Fruit fly (Drosophila melanogaster): ENCODE data around the gene CG13875.
A peak's percentile ranks its signal among the peaks of the same experiment; 100 is the strongest.

The CG13875 gene

DNA sequence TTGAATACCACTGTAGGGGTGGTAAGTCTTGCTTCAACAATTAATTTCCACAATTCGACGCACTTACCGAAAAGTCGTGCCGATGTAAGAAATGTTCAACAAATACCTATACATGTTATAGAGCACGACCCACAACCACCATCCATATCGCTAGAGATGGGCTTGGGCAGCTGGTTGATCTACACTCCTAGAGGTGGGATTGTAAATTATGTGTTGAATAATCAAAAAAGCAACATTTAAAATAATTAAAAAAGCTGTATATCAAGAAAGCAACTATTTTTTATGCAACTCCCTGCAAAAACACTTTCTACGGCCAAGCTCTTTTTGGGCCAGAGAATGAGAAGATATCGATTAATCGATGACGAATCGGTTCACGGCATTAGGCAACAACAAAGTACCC is 4.5 kb downstream of the CG13875 start, which contains the start of the genes CG34140, Mkp and Mtch (continued):
- TF ChIP-seq CG3407 (GFP tag; optimal IDR thresholded peaks at IDR 0.05), result no peak
- no peak for TF ChIP-seq usp (GFP tag; optimal IDR thresholded peaks at IDR 0.05)
- peak; percentile 49; the same call in 1 of the 3 replicates for TF ChIP-seq otp (GFP tag; IDR thresholded peaks at IDR 0.05)
- peak; percentile 75 to 87 for TF ChIP-seq chif (GFP tag; optimal IDR thresholded peaks at IDR 0.05)
- TF ChIP-seq CG1233 (GFP tag; optimal IDR thresholded peaks at IDR 0.05), result peak; percentile 74
- peak; percentile 80 for TF ChIP-seq ken (GFP tag; IDR thresholded peaks at IDR 0.05)
- peak; percentile 72 for TF ChIP-seq CG16815 (GFP tag; optimal IDR thresholded peaks at IDR 0.05)
- TF ChIP-seq mld (GFP tag; IDR thresholded peaks at IDR 0.05; ENCODE audit: partially characterized antibody), result peak; percentile 60; the same call in 1 of the 3 replicates
- TF ChIP-seq ci (GFP tag; IDR thresholded peaks at IDR 0.05), result peak; percentile 75
- TF ChIP-seq CG6791 (GFP tag; IDR thresholded peaks at IDR 0.05; ENCODE audit: partially characterized antibody), result peak; percentile 74; the same call in 2 of the 3 replicates
- peak; percentile 88 for TF ChIP-seq CG3847 (GFP tag; IDR thresholded peaks at IDR 0.05)
- peak; percentile 95 for TF ChIP-seq CG16813 (GFP tag; IDR thresholded peaks at IDR 0.05; ENCODE audit: partially characterized antibody)
- no peak for TF ChIP-seq CG3281 (GFP tag; optimal IDR thresholded peaks at IDR 0.05)
- TF ChIP-seq CG9437 (GFP tag; optimal IDR thresholded peaks at IDR 0.05), result peak; percentile 63
- peak; percentile 93 for TF ChIP-seq Dip3 (GFP tag; optimal IDR thresholded peaks at IDR 0.05)
- peak; percentile 76 for TF ChIP-seq Dek (tag; optimal IDR thresholded peaks at IDR 0.05)
- peak; percentile 60 for TF ChIP-seq Adf1 (GFP tag; IDR thresholded peaks at IDR 0.05)
- peak; percentile 87 for TF ChIP-seq CG10267 (tag; optimal IDR thresholded peaks at IDR 0.05)
- no peak for TF ChIP-seq gcm (GFP tag; optimal IDR thresholded peaks at IDR 0.05)
- 0 out of 3 replicates have a peak, but pooled peaks have one; percentile 31 for TF ChIP-seq CG7357 (GFP tag; IDR thresholded peaks at IDR 0.05)
- TF ChIP-seq cas (GFP tag; IDR thresholded peaks at IDR 0.05), result peak; percentile 77
- no peak for TF ChIP-seq h (optimal IDR thresholded peaks at IDR 0.05)
- TF ChIP-seq CG10274 (GFP tag; optimal IDR thresholded peaks at IDR 0.05), result peak; percentile 28
- TF ChIP-seq ac (GFP tag; optimal IDR thresholded peaks at IDR 0.05), result no peak
- 0 out of 2 replicates have a peak, but pooled peaks have one; percentile 39 for TF ChIP-seq Oaz (GFP tag; IDR thresholded peaks at IDR 0.05)
- TF ChIP-seq CG4820 (GFP tag; optimal IDR thresholded peaks at IDR 0.05), result peak; percentile 82
- TF ChIP-seq wor (GFP tag; IDR thresholded peaks at IDR 0.05), result peak; percentile 57
- TF ChIP-seq sd (tag; optimal IDR thresholded peaks at IDR 0.05), result no peak
- peak; percentile 71 for TF ChIP-seq CG11398 (GFP tag; optimal IDR thresholded peaks at IDR 0.05)
- peak; percentile 86 for TF ChIP-seq CG12942 (GFP tag; optimal IDR thresholded peaks at IDR 0.05)
- peak; percentile 74 for TF ChIP-seq Dref (GFP tag; IDR thresholded peaks at IDR 0.05)
- no peak for TF ChIP-seq CG8281 (tag; optimal IDR thresholded peaks at IDR 0.05)
- TF ChIP-seq onecut (GFP tag; IDR thresholded peaks at IDR 0.05), result no peak
- peak; percentile 63 for TF ChIP-seq CG3838 (GFP tag; optimal IDR thresholded peaks at IDR 0.05)
- peak; percentile 68 for TF ChIP-seq emc (GFP tag; optimal IDR thresholded peaks at IDR 0.05)
- peak; percentile 36; the same call in 1 of the 2 replicates for TF ChIP-seq Drgx (GFP tag; IDR thresholded peaks at IDR 0.05)
- TF ChIP-seq wdn (GFP tag; IDR thresholded peaks at IDR 0.05), result peak; percentile 67; the same call in 1 of the 2 replicates
- peak; percentile 71 for TF ChIP-seq lmd (GFP tag; IDR thresholded peaks at IDR 0.05)
- no peak for TF ChIP-seq D (optimal IDR thresholded peaks at IDR 0.05)
- TF ChIP-seq D (GFP tag; optimal IDR thresholded peaks at IDR 0.05), result peak; percentile 60
- TF ChIP-seq CG1832 (GFP tag; optimal IDR thresholded peaks at IDR 0.05), result no peak
- peak; percentile 64 for TF ChIP-seq Fer2 (tag; optimal IDR thresholded peaks at IDR 0.05)
- TF ChIP-seq CG42726 (GFP tag; IDR thresholded peaks at IDR 0.05; ENCODE audit: partially characterized antibody), result 0 out of 2 replicates have a peak, but pooled peaks have one; percentile 59
- no peak for TF ChIP-seq Hr78 (GFP tag; optimal IDR thresholded peaks at IDR 0.05)
- TF ChIP-seq ATbp (GFP tag; optimal IDR thresholded peaks at IDR 0.05), result no peak
- TF ChIP-seq CG11560 (tag; IDR thresholded peaks at IDR 0.05), result 0 out of 3 replicates have a peak, but pooled peaks have one; percentile 43
- TF ChIP-seq CG32772 (GFP tag; IDR thresholded peaks at IDR 0.05), result peak; percentile 79
- peak; percentile 32 for TF ChIP-seq Usf (GFP tag; optimal IDR thresholded peaks at IDR 0.05)
- TF ChIP-seq CG1603 (tag; optimal IDR thresholded peaks at IDR 0.05), result no peak
- TF ChIP-seq run (tag; optimal IDR thresholded peaks at IDR 0.05), result peak; percentile 67
- TF ChIP-seq insv (GFP tag; optimal IDR thresholded peaks at IDR 0.05), result peak in 1 of 2 experiments; percentile 27

All from whole organism, embryonic.